Fruit fly (Drosophila melanogaster): ENCODE results near the gene CG5199.

Gene CG5199

dm6 chr3L:20493417-20494261 lies 41.0 kb upstream of the CG5199 start:
- TF ChIP-seq CG12391 (tag; optimal IDR thresholded peaks at IDR 0.05): peak; percentile 77
- TF ChIP-seq CG14050 (GFP tag; IDR thresholded peaks at IDR 0.05): peak; percentile 67
- no peak; the same call in 1 of the 2 replicates for TF ChIP-seq Lim3 (GFP tag; IDR thresholded peaks at IDR 0.05)
- no peak for TF ChIP-seq CG6175 (GFP tag; IDR thresholded peaks at IDR 0.05)
- no peak for TF ChIP-seq Doc3 (GFP tag; IDR thresholded peaks at IDR 0.05; ENCODE audit: partially characterized antibody)
- TF ChIP-seq Awh (GFP tag; IDR thresholded peaks at IDR 0.05): peak; percentile 56
- peak; percentile 90 for TF ChIP-seq Ets65A (GFP tag)
- peak; percentile 76 for TF ChIP-seq nmo (GFP tag; optimal IDR thresholded peaks at IDR 0.05)
- TF ChIP-seq CG15696 (tag; optimal IDR thresholded peaks at IDR 0.05): peak; percentile 35
- TF ChIP-seq Hr3 (GFP tag; optimal IDR thresholded peaks at IDR 0.05): peak; percentile 60
- TF ChIP-seq MTF-1 (GFP tag; optimal IDR thresholded peaks at IDR 0.05; ENCODE audit: borderline replicate concordance): peak; percentile 59
- no peak; the same call in 1 of the 2 replicates for TF ChIP-seq cas (GFP tag; IDR thresholded peaks at IDR 0.05)
- no peak for TF ChIP-seq pnt (GFP tag; optimal IDR thresholded peaks at IDR 0.05)
- peak; percentile 79 for TF ChIP-seq Xrp1 (GFP tag; IDR thresholded peaks at IDR 0.05)
- TF ChIP-seq Meics (GFP tag; optimal IDR thresholded peaks at IDR 0.05): peak; percentile 80
- peak; percentile 36 for TF ChIP-seq fu2 (GFP tag; optimal IDR thresholded peaks at IDR 0.05)
- TF ChIP-seq gfzf (GFP tag; optimal IDR thresholded peaks at IDR 0.05): no peak
- peak; percentile 69 for TF ChIP-seq CG15479 (GFP tag; optimal IDR thresholded peaks at IDR 0.05)
- peak; percentile 56 for TF ChIP-seq ap (GFP tag; IDR thresholded peaks at IDR 0.05)
- TF ChIP-seq lab (GFP tag; optimal IDR thresholded peaks at IDR 0.05): peak; percentile 85
- TF ChIP-seq pan (optimal IDR thresholded peaks at IDR 0.05): no peak
- TF ChIP-seq pan (GFP tag; optimal IDR thresholded peaks at IDR 0.05 in 1 of 2, IDR thresholded peaks at IDR 0.05 in 1 of 2): peak in 1 of 2 experiments; percentile 87
- peak; percentile 72 for TF ChIP-seq cwo (GFP tag; optimal IDR thresholded peaks at IDR 0.05)
- TF ChIP-seq CG18262 (tag; optimal IDR thresholded peaks at IDR 0.05): peak; percentile 77
- TF ChIP-seq CG9215 (GFP tag; IDR thresholded peaks at IDR 0.05): peak; percentile 49
- peak; percentile 99 for TF ChIP-seq D19A (tag; optimal IDR thresholded peaks at IDR 0.05)
- TF ChIP-seq CoRest (tag; optimal IDR thresholded peaks at IDR 0.05): peak; percentile 73
- TF ChIP-seq CG17186 (GFP tag; optimal IDR thresholded peaks at IDR 0.05): no peak
- no peak for TF ChIP-seq lov (optimal IDR thresholded peaks at IDR 0.05)
- TF ChIP-seq lov (GFP tag; IDR thresholded peaks at IDR 0.05): no peak; the same call in 2 of the 3 replicates
- no peak for TF ChIP-seq CG17612 (GFP tag; IDR thresholded peaks at IDR 0.05)
- TF ChIP-seq Aef1 (GFP tag; IDR thresholded peaks at IDR 0.05): peak; percentile 72
- TF ChIP-seq Six4 (GFP tag; optimal IDR thresholded peaks at IDR 0.05): peak; percentile 44
- TF ChIP-seq CG11504 (tag; optimal IDR thresholded peaks at IDR 0.05): peak; percentile 90
- TF ChIP-seq Hr51 (GFP tag; optimal IDR thresholded peaks at IDR 0.05): peak; percentile 18 to 89
- peak; percentile 13 for TF ChIP-seq CG7928 (GFP tag; optimal IDR thresholded peaks at IDR 0.05)
- peak; percentile 52; the same call in 1 of the 2 replicates for TF ChIP-seq CG32767 (GFP tag; IDR thresholded peaks at IDR 0.05)
- peak; percentile 18 for TF ChIP-seq CG5180 (GFP tag; optimal IDR thresholded peaks at IDR 0.05)
- no peak for TF ChIP-seq Gug (GFP tag; IDR thresholded peaks at IDR 0.05)
- TF ChIP-seq Rx (GFP tag; IDR thresholded peaks at IDR 0.05): no peak
- TF ChIP-seq kay (GFP tag; optimal IDR thresholded peaks at IDR 0.05): no peak
- TF ChIP-seq chif (GFP tag; optimal IDR thresholded peaks at IDR 0.05): peak in 1 of 2 experiments; percentile 37
- peak; percentile 15 for TF ChIP-seq CG10543 (GFP tag; optimal IDR thresholded peaks at IDR 0.05)
- TF ChIP-seq bowl (GFP tag; IDR thresholded peaks at IDR 0.05): no peak
- peak; percentile 37 to 53 for TF ChIP-seq Pdp1 (GFP tag; optimal IDR thresholded peaks at IDR 0.05)
- peak; percentile 66 for TF ChIP-seq wdn (GFP tag; IDR thresholded peaks at IDR 0.05)
- no peak for TF ChIP-seq CG7987 (GFP tag; optimal IDR thresholded peaks at IDR 0.05)
- no peak for TF ChIP-seq ftz-f1 (GFP tag; optimal IDR thresholded peaks at IDR 0.05)
- TF ChIP-seq fd102C (GFP tag; optimal IDR thresholded peaks at IDR 0.05): peak; percentile 6
